Worm (Caenorhabditis elegans) whole organism, dauer: ENCODE measurements around the gene srxa-14.

Source experiments
- unc-62 ChIP-seq: sonication (generic microtip); optimal IDR thresholded peaks from 2 replicates; lab custom pipeline; 2017; ENCODE audit warnings: missing biosample characterization, missing genetic modification reagents, missing genetic modification characterization

The srxa-14 gene

DNA sequence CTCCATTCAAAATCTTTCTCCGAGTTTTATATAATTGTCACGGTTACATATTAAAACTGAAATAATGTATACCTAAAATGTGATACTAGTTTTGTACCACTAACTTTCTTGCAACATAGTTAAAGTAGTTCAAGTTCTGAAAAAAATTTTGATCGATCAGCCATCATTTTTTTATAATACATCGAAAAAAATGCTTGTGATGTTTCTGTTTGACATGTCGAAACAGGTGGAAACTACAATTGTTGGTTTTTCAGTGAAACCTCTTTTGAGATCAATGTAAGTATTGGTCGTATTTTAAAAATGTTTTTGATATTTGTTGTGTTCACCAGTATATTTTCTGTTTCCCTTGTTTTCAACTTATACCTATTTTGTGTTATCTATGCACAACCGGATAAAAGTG lies at the start of gene srxa-14:
Gene srxa-14, plus strand, starts transcription at position 301 of the 400 bp plus-strand sequence.
- no peak for TF ChIP-seq unc-62

- no peak for TF ChIP-seq unc-62
These were observed 44.6 kb upstream of the srxa-14 start, which contains the start of gene F26F2.10 for ce11 chrV:20594746-20595145. F26F2.10 (minus strand) TSS chrV:20594846.

ce11 chrV:20595653-20596052 lies 43.7 kb upstream of the srxa-14 start, which contains the start of gene F26F2.11:
F26F2.11 (minus strand) TSS chrV:20595753.
- TF ChIP-seq unc-62 = no peak

DNA sequence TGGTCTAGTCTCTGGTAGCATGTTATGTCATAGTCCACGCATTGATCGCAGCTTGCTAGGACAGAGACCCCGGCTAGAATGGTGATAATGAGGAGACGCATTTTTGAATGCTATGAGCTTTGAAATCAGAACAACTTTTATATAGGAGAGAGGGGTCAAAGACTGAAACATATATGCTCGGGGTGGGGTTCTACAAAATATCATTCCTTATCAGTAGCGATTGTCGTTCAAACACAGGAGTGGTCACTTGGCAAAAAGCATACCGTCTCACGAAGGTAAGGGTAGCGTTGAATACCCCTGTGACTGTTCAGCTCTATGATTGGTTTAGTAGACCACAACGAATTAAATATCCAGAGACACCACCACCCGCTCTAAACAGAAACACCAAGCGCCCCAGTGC lies 42.3 kb upstream of the srxa-14 start, which contains the start of gene F46B3.1:
Gene F46B3.1, minus strand, starts transcription at position 101 of the 400 bp plus-strand sequence.
- TF ChIP-seq unc-62 = no peak

DNA sequence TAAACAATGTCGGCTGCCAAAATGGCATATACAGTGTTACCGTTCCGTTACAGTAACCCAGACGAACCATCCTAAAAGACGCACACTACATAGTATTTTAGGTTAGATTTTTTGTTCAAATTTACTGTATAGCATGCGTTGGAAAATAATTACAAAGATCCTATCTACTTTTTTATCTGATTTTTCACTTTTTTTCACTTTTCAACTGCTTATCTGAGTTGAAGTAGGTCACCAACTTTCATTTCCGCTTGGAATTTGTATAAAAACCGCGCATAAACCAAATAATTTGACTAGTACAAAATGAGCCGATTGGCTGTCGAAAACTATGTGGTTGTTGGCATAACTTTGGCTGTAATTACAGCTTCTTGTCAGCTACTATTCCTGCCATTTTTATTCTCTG lies 39.6 kb upstream of the srxa-14 start, which contains the start of gene col-163:
Gene col-163, plus strand, starts transcription at position 301 of the 400 bp plus-strand sequence.
- no peak for TF ChIP-seq unc-62

DNA sequence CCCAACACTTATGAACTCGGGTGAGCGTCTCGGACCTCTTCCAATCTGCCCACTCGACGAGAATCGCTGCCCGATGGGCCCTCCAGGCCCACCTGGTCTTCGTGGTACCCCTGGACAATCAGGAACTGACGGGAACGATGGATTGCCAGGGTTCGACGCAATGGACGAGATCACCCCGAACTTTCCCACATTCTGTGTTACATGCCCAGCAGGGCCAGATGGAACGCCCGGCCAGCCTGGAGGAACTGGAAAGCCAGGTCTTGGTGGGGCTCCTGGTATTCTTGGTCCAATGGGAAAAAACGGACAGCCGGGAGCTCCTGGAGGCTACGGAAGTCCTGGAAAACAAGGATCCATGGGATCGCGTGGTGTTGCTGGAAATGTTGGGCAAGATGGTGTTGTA lies 38.7 kb upstream of the srxa-14 start:
- no peak for TF ChIP-seq unc-62

ce11 chrV:20603014-20603413 lies 36.4 kb upstream of the srxa-14 start, which contains the start of gene ttr-11:
ttr-11 (plus strand) TSS chrV:20603314.
- TF ChIP-seq unc-62 = no peak

DNA sequence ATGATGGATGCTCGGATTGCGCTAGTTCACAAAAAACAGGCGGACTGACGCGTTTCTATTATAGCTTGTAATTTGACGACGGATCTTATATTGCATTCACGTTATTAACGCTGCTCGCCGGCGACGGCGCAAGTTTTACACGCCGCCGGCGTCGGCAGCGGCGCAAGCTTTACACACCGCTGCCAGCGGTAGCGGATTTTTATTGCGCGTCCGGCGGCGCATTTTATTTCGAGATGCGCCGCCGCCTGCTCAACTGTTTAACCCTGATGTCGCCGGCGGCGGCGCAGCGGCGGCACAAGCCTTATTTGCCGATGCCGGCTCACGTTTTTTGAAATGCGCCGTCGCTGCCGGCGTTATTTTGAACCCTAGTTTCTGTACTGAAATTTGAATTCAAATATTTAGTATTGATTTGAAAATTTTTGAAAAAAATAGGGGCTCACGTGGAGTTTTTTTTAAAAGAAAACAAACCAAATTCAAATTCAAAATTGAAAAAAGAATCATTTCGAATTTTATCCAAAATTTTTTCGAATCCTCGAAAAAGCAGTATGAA lies 34.7 kb upstream of the srxa-14 start, which contains the start of gene ttr-57:
Gene ttr-57, plus strand, starts transcription at position 500 of the 550 bp plus-strand sequence.
- no peak for TF ChIP-seq unc-62

DNA sequence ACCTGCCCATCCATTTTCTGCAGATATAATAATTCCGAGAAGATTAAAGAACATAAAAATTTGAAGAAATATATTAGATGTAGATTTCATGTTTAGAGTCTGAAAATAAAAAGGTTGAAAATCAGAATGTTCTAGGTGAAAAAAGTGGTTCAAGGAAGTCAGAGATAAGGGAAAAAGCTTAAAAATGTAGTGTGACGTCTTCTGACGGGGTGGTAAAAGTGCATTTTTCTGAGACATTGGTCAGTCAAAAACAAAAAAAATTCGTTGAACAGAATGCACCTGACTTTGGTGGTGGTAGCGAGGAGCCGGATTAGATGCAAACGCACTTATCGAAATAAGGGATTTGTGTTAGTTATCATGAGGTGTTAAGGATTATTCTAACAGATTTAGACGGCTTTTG lies 32.8 kb upstream of the srxa-14 start, which contains the start of gene F46B3.23:
Gene F46B3.23, minus strand, starts transcription at position 101 of the 400 bp plus-strand sequence.
- TF ChIP-seq unc-62 = no peak

DNA sequence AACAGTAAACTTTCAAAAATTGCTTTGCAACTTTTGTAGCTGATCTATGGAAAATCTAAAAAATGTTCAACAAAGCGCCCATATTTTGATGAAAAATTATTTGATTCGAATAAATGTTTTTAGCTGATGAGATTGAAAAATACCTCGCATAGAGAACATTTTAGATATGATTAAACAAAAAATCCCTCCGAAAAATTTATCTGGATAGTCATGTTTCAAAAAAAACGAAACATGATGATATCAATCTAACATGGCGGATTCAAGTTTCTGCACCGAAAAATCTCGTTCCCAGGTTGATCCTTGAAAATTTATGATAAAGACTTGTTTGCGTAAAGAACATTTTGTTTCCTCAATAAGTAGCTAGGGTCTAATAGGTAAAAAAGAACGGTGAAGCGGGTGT lies 30.7 kb upstream of the srxa-14 start, which contains the start of gene ttr-12:
Gene ttr-12, minus strand, starts transcription at position 101 of the 400 bp plus-strand sequence.
- no peak for TF ChIP-seq unc-62

ce11 chrV:20609494-20609893 lies 29.9 kb upstream of the srxa-14 start, which contains the start of gene grd-2:
grd-2 (plus strand) TSS chrV:20609794.
- TF ChIP-seq unc-62 = no peak

- TF ChIP-seq unc-62 = no peak
These were observed 20.8 kb upstream of the srxa-14 start, which contains the start of gene F46B3.7 for ce11 chrV:20618632-20619031. F46B3.7 (minus strand) TSS chrV:20618732.

ce11 chrV:20623060-20623459 lies 16.3 kb upstream of the srxa-14 start, which contains the start of gene F46B3.8:
F46B3.8 (minus strand) TSS chrV:20623160.
- TF ChIP-seq unc-62 = no peak

ce11 chrV:20625260-20625659 lies 14.1 kb upstream of the srxa-14 start:
- no peak for TF ChIP-seq unc-62

ce11 chrV:20626043-20626761 lies 13.2 kb upstream of the srxa-14 start, which contains the start of the genes F46B3.9 and srz-18:
F46B3.9 (minus strand) TSS chrV:20626143.
srz-18 (plus strand) TSS chrV:20626711.
- TF ChIP-seq unc-62 = no peak

ce11 chrV:20631255-20631654 lies 8.1 kb upstream of the srxa-14 start, which contains the start of gene F46B3.14:
F46B3.14 (minus strand) TSS chrV:20631355.
- TF ChIP-seq unc-62 = no peak

DNA sequence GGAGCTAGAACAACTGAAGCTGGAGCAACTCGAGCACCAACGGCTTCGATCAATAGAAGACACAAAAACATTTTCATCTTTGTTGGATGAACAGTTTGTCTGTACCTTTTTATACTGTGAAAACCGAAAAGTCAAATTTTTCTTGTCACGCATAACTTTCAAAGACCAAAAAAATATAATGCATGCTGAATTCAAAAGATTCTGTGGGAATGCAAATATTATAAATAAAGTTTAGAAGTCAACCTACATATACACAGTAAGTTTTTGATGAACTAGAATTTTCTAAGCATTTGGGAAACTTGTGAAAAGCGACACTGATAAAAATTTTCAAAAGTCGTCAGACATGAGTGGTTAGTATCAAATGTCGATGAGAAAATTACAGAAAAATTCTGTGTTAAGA lies 5.8 kb upstream of the srxa-14 start, which contains the start of gene F46B3.15:
Gene F46B3.15, minus strand, starts transcription at position 101 of the 400 bp plus-strand sequence.
- TF ChIP-seq unc-62 = no peak
